Worm (Caenorhabditis elegans): ENCODE results near the gene C18A3.10.

DNA sequence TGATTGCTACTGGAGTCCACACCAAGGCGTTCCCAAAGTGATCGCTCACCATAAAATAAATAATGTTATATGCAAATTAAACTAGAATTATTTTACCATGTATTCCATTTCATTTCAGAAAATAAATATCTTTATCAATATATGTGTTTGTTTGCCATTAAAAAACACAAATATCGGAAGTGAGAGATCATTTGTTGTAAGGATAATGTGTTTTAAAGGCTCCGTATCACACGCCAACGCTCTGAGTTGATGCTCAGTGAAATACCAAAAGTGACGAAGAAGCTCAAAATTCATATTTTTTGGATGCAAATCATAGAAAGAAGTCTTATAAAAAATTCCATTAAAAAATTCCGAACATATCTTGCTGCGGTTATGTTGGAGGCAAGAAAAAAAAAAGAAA, 19.4 kb downstream of the C18A3.10 start:
- TF ChIP-seq ztf-11 (tag; optimal IDR thresholded peaks at IDR 0.05): no peak
- no peak for TF ChIP-seq snpc-4 (tag; optimal IDR thresholded peaks at IDR 0.05)
- TF ChIP-seq nhr-237 (tag; optimal IDR thresholded peaks at IDR 0.05): no peak
- no peak for TF ChIP-seq lsy-2 (tag; optimal IDR thresholded peaks at IDR 0.05)
- no peak for TF ChIP-seq unc-55 (GFP tag; optimal IDR thresholded peaks at IDR 0.05)
- no peak for TF ChIP-seq ama-1 (optimal IDR thresholded peaks at IDR 0.05)
- TF ChIP-seq zag-1 (tag; optimal IDR thresholded peaks at IDR 0.05): no peak
- TF ChIP-seq fos-1 (tag; optimal IDR thresholded peaks at IDR 0.05): no peak
- no peak for TF ChIP-seq peb-1 (tag; optimal IDR thresholded peaks at IDR 0.05)
- no peak for TF ChIP-seq sma-3 (GFP tag; optimal IDR thresholded peaks at IDR 0.05)
- TF ChIP-seq F13H6.1 (tag; optimal IDR thresholded peaks at IDR 0.05): no peak
- TF ChIP-seq alr-1 (tag; optimal IDR thresholded peaks at IDR 0.05): no peak

Measured in whole organism, L2 larva.